Worm (Caenorhabditis elegans): ENCODE measurements around the gene F35F10.6.

DNA sequence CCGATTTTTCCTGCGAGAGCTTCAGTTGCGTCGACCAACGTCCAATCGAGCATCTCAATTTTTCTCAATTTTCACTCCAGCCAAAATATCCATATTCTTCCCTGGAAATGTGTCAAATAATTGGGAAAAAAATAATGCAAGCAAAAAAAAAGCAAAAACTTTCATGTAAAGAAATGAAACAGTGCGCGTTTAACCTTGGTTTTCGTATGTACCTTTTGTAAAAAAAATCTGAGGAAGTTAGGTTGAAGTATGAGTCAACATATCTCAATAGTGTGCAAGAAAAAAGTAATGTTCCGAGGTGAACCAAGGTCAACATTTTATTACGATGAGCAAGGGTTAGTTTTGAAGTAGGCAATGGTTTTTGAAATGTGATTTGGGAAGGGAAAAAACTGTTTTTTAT, 39.0 kb downstream of the F35F10.6 start, which contains the start of gene T28A11.13:
- TF ChIP-seq Y22D7AL.16 (tag; optimal IDR thresholded peaks at IDR 0.05) (no peak), sdc-2 (tag; optimal IDR thresholded peaks at IDR 0.05) (no peak), odd-2 (tag; optimal IDR thresholded peaks at IDR 0.05) (no peak), pqm-1 (tag; optimal IDR thresholded peaks at IDR 0.05) (no peak), sox-4 (tag; optimal IDR thresholded peaks at IDR 0.05) (no peak), F13H6.1 (tag; optimal IDR thresholded peaks at IDR 0.05) (no peak), fkh-10 (GFP tag; optimal IDR thresholded peaks at IDR 0.05) (no peak), dmd-4 (tag; optimal IDR thresholded peaks at IDR 0.05; ENCODE audit: borderline replicate concordance) (no peak)
